Fruit fly (Drosophila melanogaster) whole organism, pupa: ENCODE measurements around the gene CG4955.

Experiments used
- CG10348 ChIP-seq: fragments of 200-800 bp; sonication (Bioruptor generic); IDR thresholded peaks from 2 replicates; pipeline ENCODE4 v1.3.6; 2022; ENCODE audit warnings: missing biosample characterization, missing genetic modification characterization
- CG12605 ChIP-seq: fragments of 200-800 bp; sonication (Bioruptor generic); IDR thresholded peaks from 2 replicates; pipeline ENCODE4 v1.3.6; 2022; ENCODE audit warnings: missing biosample characterization, missing genetic modification characterization
- CG13204 ChIP-seq: fragments of 200-800 bp; sonication (Bioruptor generic); optimal IDR thresholded peaks from 2 replicates; lab custom pipeline; 2018; ENCODE audit warnings: missing biosample characterization, mild to moderate bottlenecking, missing genetic modification characterization, moderate library complexity
- CG14655 ChIP-seq: fragments of 200-800 bp; sonication (Bioruptor generic); optimal IDR thresholded peaks from 3 replicates; lab custom pipeline; 2017; ENCODE audit warnings: mild to moderate bottlenecking, missing biosample characterization, missing genetic modification reagents, missing genetic modification characterization
- CG15710 ChIP-seq: fragments of 200-800 bp; sonication (Bioruptor generic); optimal IDR thresholded peaks from 2 replicates; lab custom pipeline; 2018; ENCODE audit warnings: missing biosample characterization, mild to moderate bottlenecking, missing genetic modification characterization, moderate library complexity
- CG17806 ChIP-seq: fragments of 200-800 bp; sonication (Bioruptor generic); optimal IDR thresholded peaks from 2 replicates; lab custom pipeline; 2018; ENCODE audit warnings: missing biosample characterization, mild to moderate bottlenecking, missing genetic modification characterization, moderate library complexity
- CG32121 ChIP-seq: fragments of 200-800 bp; sonication (Bioruptor generic); IDR thresholded peaks from 2 replicates; pipeline ENCODE4 v1.3.6; 2022; ENCODE audit warnings: missing biosample characterization, missing genetic modification characterization
- CG34367 ChIP-seq: fragments of 200-800 bp; sonication (Bioruptor generic); optimal IDR thresholded peaks from 2 replicates; lab custom pipeline; 2018; ENCODE audit warnings: missing biosample characterization, mild to moderate bottlenecking, missing genetic modification characterization
- CG4496 ChIP-seq: fragments of 200-800 bp; sonication (Bioruptor generic); IDR thresholded peaks from 3 replicates; pipeline ENCODE4 v1.3.6; 2022; ENCODE audit warnings: missing biosample characterization, missing genetic modification characterization
- CG8159 ChIP-seq: fragments of 200-800 bp; sonication (Bioruptor generic); optimal IDR thresholded peaks from 3 replicates; lab custom pipeline; 2018; ENCODE audit warnings: missing biosample characterization, mild to moderate bottlenecking, missing genetic modification characterization, moderate library complexity
- CG8301 ChIP-seq: fragments of 200-800 bp; sonication (Bioruptor generic); optimal IDR thresholded peaks from 2 replicates; lab custom pipeline; 2018; ENCODE audit warnings: missing biosample characterization, mild to moderate bottlenecking, missing genetic modification characterization
- CG9948 ChIP-seq: fragments of 200-800 bp; sonication (Bioruptor generic); optimal IDR thresholded peaks from 2 replicates; lab custom pipeline; 2018; ENCODE audit warnings: missing biosample characterization, mild to moderate bottlenecking, missing genetic modification characterization, moderate library complexity
- D1 ChIP-seq: fragments of 200-800 bp; sonication (Bioruptor generic); optimal IDR thresholded peaks from 2 replicates; lab custom pipeline; 2018; ENCODE audit warnings: missing biosample characterization, mild to moderate bottlenecking, missing genetic modification characterization, moderate library complexity
- EcR ChIP-seq: fragments of 200-800 bp; sonication (Bioruptor generic); optimal IDR thresholded peaks from 3 replicates; lab custom pipeline; 2019; ENCODE audit warnings: missing biosample characterization, missing genetic modification characterization, mild to moderate bottlenecking, moderate library complexity, missing genetic modification reagents
- Ets98B ChIP-seq: fragments of 200-800 bp; sonication (Bioruptor generic); IDR thresholded peaks from 2 replicates; pipeline ENCODE4 v1.3.6; 2022; ENCODE audit warnings: missing biosample characterization, missing genetic modification characterization
- Pif1A ChIP-seq: fragments of 200-800 bp; sonication (Bioruptor generic); optimal IDR thresholded peaks from 3 replicates; lab custom pipeline; 2016; ENCODE audit warnings: missing biosample characterization, missing genetic modification characterization
- Pif1B ChIP-seq: fragments of 200-800 bp; sonication (Bioruptor generic); optimal IDR thresholded peaks from 3 replicates; lab custom pipeline; 2016; ENCODE audit warnings: missing biosample characterization, missing genetic modification characterization
- Snoo ChIP-seq: fragments of 200-800 bp; sonication (Bioruptor generic); optimal IDR thresholded peaks from 3 replicates; lab custom pipeline; 2017; ENCODE audit warnings: missing biosample characterization, mild to moderate bottlenecking, missing genetic modification characterization, inconsistent platforms
- fd96Ca ChIP-seq: fragments of 200-800 bp; sonication (Bioruptor generic); IDR thresholded peaks from 3 replicates; pipeline ENCODE4 v1.3.6; 2022; ENCODE audit warnings: missing biosample characterization, missing genetic modification characterization
- gl ChIP-seq: fragments of 200-800 bp; sonication (Bioruptor generic); optimal IDR thresholded peaks from 2 replicates; lab custom pipeline; 2018; ENCODE audit warnings: missing biosample characterization, mild to moderate bottlenecking, missing genetic modification characterization
- rn ChIP-seq: fragments of 200-800 bp; sonication (Bioruptor generic); IDR thresholded peaks from 2 replicates; pipeline ENCODE4 v1.3.6; 2022; ENCODE audit warnings: missing biosample characterization, missing genetic modification characterization

CG4955 gene

DNA sequence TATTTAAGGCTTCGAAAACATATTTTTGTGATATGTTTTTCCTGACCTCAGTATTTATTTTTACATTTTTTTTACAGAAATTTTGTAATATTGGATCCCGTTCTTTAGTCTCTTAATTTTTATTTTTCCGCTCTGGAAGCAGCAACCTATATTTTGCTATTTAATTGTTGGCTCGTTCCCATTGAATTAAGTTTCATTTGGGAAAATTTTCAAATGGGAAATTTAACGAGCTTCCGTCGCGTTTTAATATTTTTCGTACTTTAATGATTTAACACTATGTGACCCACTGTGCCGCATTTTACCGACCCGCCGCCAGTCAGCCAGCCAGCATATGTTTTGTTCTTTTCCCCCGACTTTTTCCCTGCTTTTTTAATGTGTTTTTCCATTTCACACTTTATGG is 30.0 kb downstream of the CG4955 start:
- TF ChIP-seq CG9948 (tag; lab: Kevin White, UChicago) (peak; percentile 16), CG32121 (GFP tag; lab: Robert Waterston, UW) (peak; percentile 9; the same call in 1 of the 2 replicates), Pif1A (GFP tag; lab: Kevin White, UChicago) (peak; percentile 13), CG14655 (GFP tag; lab: Kevin White, UChicago) (peak; percentile 63), EcR (GFP tag; lab: Kevin White, UChicago) (no peak), CG10348 (GFP tag; lab: Robert Waterston, UW) (no peak), CG8301 (tag; lab: Kevin White, UChicago) (peak; percentile 34), Pif1B (GFP tag; lab: Kevin White, UChicago) (peak; percentile 31), Snoo (no peak), fd96Ca (GFP tag; lab: Robert Waterston, UW) (no peak), CG4496 (peak; percentile 59; the same call in 2 of the 3 replicates)

DNA sequence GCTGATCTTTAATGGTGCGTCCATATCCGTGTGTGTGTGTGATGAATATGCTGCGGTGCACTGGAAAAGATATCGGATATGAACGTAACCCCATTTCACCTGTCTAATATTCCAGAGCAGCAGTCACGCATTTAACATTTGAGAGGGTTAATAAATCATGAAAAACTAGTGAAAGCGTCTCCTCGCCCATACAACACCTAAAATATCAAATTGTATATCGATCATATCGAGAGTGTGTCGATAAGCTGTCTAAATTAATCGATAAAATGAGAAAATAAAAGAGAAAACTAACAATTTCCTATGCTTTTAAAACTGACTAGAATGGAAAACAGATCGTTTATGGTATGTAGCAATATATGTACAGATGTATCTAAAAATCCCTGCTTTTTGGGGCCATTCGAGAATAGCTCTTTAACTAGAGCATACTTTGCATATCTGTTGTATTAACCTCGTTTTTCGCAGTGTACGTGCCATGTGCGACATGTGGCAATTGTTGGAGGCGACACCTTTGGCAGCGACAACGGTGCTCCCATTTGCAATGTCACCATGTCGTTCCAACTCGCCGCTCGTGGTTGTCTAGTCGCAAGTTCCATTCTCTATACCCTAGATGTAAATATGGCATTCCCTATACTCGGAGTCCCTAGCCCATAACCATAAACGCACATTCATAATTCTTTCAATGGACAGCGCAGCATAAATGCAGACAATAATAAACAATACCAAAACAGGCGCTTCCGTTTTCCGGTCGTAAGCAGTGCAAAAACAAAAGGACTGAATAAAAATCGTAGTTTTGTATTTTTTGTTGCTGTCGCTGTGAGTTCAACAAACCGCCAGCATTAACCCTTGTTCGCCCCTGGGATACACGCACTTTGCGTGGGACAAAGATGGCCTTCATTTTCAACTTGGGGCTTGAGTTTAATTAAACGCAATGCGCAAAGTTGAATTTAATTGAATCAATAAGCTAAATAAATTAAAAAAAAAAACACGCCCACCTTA is 31.0 kb downstream of the CG4955 start:
- peak; percentile 32 for TF ChIP-seq CG15710 (tag; lab: Kevin White, UChicago)
- peak; percentile 93 for TF ChIP-seq EcR (GFP tag; lab: Kevin White, UChicago)
- peak; percentile 52 for TF ChIP-seq CG8159
- no peak for TF ChIP-seq Pif1B (GFP tag; lab: Kevin White, UChicago)
- TF ChIP-seq rn (GFP tag; lab: Robert Waterston, UW) = no peak
- TF ChIP-seq gl (tag; lab: Kevin White, UChicago) = no peak
- peak; percentile 10 for TF ChIP-seq CG34367 (tag; lab: Kevin White, UChicago)
- peak; percentile 21 for TF ChIP-seq CG17806
- peak; percentile 46 for TF ChIP-seq CG8301 (tag; lab: Kevin White, UChicago)
- peak; percentile 78 for TF ChIP-seq CG14655 (GFP tag; lab: Kevin White, UChicago)
- TF ChIP-seq Pif1A (GFP tag; lab: Kevin White, UChicago) = no peak
- peak; percentile 39; the same call in 1 of the 3 replicates for TF ChIP-seq CG4496
- peak; percentile 33 for TF ChIP-seq CG9948 (tag; lab: Kevin White, UChicago)

DNA sequence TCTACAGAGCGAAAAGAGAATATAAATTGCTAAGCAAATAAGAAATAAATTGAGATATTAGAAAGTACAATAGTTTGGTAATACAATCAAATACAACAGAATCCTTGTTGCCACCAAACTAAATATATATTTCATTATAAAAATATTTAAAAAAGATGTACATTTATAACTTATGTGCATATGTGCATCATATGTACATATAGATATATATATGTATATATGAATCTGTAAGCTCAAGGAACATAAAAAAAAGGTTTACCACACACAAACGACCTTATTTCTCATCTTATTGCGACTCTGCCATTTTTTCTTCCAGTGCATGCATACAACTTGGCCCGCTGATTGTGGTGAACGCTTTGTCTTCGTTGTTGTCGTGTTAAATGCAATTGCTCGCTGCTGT is 32.1 kb downstream of the CG4955 start:
- TF ChIP-seq Pif1A (GFP tag; lab: Kevin White, UChicago) (peak; percentile 8), CG32121 (GFP tag; lab: Robert Waterston, UW) (peak; percentile 59), CG13204 (GFP tag; lab: Kevin White, UChicago) (no peak), CG8159 (peak; percentile 62), CG14655 (GFP tag; lab: Kevin White, UChicago) (peak; percentile 62), gl (tag; lab: Kevin White, UChicago) (no peak), Snoo (peak; percentile 68), CG4496 (peak; percentile 59; the same call in 1 of the 3 replicates), CG9948 (tag; lab: Kevin White, UChicago) (peak; percentile 70), rn (GFP tag; lab: Robert Waterston, UW) (no peak), CG10348 (GFP tag; lab: Robert Waterston, UW) (no peak), CG17806 (peak; percentile 42), EcR (GFP tag; lab: Kevin White, UChicago) (no peak), fd96Ca (GFP tag; lab: Robert Waterston, UW) (peak; percentile 47; the same call in 1 of the 3 replicates), CG34367 (tag; lab: Kevin White, UChicago) (peak; percentile 63), Ets98B (GFP tag; lab: Robert Waterston, UW) (peak; percentile 53; the same call in 1 of the 2 replicates), D1 (tag; lab: Kevin White, UChicago) (no peak), CG12605 (GFP tag; lab: Robert Waterston, UW) (no peak), CG15710 (tag; lab: Kevin White, UChicago) (peak; percentile 68), Pif1B (GFP tag; lab: Kevin White, UChicago) (peak; percentile 70), CG8301 (tag; lab: Kevin White, UChicago) (peak; percentile 34)
- TF ChIP-seq, all 21 proteins: peak for 14

DNA sequence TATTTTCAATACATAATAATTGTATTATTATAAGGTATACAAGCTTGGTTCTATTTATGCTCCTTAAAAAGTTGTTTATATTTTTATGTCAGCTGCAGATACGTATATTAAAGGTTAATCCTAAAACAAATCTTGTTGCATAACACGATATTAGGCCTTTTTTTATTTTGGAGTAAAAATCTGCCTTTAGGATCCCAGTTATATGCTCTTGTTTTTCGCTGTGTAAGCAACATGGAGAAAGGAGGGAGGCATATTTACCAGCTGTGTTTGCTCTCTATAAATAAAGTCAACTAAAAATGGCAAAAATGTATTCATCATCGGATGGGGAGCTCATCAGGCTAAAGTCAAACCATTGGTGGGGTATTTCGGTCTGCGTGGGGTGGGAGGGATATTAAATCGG is 40.4 kb downstream of the CG4955 start:
- TF ChIP-seq EcR (GFP tag; lab: Kevin White, UChicago) (no peak), Snoo (peak; percentile 22), CG4496 (no peak), CG12605 (GFP tag; lab: Robert Waterston, UW) (no peak), CG8301 (tag; lab: Kevin White, UChicago) (peak; percentile 34), CG9948 (tag; lab: Kevin White, UChicago) (peak; percentile 6), CG14655 (GFP tag; lab: Kevin White, UChicago) (peak; percentile 55), Pif1A (GFP tag; lab: Kevin White, UChicago) (peak; percentile 33), CG17806 (peak; percentile 37), CG8159 (peak; percentile 30)

DNA sequence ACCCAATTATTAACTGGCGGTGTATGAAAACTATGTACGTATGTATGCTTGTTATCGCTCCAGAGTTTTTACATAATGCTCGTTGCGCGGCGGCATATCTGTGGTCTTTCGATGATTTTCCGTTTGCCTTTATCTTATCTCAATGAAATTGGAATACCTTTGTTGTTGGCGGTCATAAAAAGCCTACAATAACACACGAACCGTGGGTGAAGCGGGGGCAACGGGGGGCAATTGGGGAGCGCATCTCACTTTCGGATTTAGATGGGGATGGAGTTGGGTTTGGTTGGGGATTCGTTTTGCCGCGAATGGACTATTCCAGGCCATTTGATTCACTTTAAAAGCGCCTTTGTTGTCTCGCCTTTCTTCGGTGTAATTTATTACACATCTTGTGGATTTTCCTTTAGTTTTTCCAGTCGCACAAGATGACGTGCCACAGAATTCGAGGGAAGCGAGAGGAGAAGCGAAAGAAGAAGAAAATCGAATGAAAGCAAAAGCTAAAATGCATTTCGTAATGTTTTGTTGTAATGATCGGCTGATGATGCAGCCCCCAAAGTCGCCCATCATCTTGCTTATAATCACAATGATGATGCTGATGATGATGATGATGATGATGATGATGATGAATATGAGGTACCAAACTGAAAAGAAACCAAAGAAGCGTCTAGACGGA is 41.3 kb downstream of the CG4955 start:
- TF ChIP-seq Pif1B (GFP tag; lab: Kevin White, UChicago) = no peak
- TF ChIP-seq CG32121 (GFP tag; lab: Robert Waterston, UW) = no peak
- TF ChIP-seq fd96Ca (GFP tag; lab: Robert Waterston, UW) = no peak
- no peak for TF ChIP-seq CG13204 (GFP tag; lab: Kevin White, UChicago)
- TF ChIP-seq CG10348 (GFP tag; lab: Robert Waterston, UW) = no peak
- no peak for TF ChIP-seq Ets98B (GFP tag; lab: Robert Waterston, UW)
- no peak for TF ChIP-seq CG17806
- no peak for TF ChIP-seq CG9948 (tag; lab: Kevin White, UChicago)
- TF ChIP-seq CG15710 (tag; lab: Kevin White, UChicago) = no peak
- TF ChIP-seq CG8159 = no peak
- no peak for TF ChIP-seq rn (GFP tag; lab: Robert Waterston, UW)
